Worm (Caenorhabditis elegans) whole organism, late embryonic: ENCODE results near the gene T05A8.6.

Source experiments
- C08G9.2 ChIP-seq: sonication (generic microtip); optimal IDR thresholded peaks from 2 replicates; lab custom pipeline; 2016; ENCODE audit warnings: mild to moderate bottlenecking, missing genetic modification characterization, moderate library complexity, missing compliant biosample characterization
- F13H6.1 ChIP-seq: sonication (generic microtip); optimal IDR thresholded peaks from 2 replicates; lab custom pipeline; 2016; ENCODE audit warnings: missing genetic modification characterization, missing compliant biosample characterization
- K02D7.2 ChIP-seq: sonication (generic microtip); optimal IDR thresholded peaks from 2 replicates; lab custom pipeline; 2017; ENCODE audit warnings: mild to moderate bottlenecking, missing genetic modification characterization, missing compliant biosample characterization
- K09A11.1 ChIP-seq: sonication (generic microtip); optimal IDR thresholded peaks from 2 replicates; lab custom pipeline; 2017; ENCODE audit warnings: antibody characterized with exemption, mild to moderate bottlenecking, missing genetic modification characterization, missing compliant biosample characterization; ENCODE audit not compliant: insufficient read depth
- T23F11.4 ChIP-seq: fragments of 200-800 bp; sonication (Bioruptor generic); optimal IDR thresholded peaks from 2 replicates; lab custom pipeline; 2018; ENCODE audit warnings: mild to moderate bottlenecking, missing genetic modification characterization, missing compliant biosample characterization
- Y22D7AL.16 ChIP-seq: sonication (generic microtip); optimal IDR thresholded peaks from 2 replicates; lab custom pipeline; 2016; ENCODE audit warnings: missing genetic modification characterization, missing compliant biosample characterization
- ama-1 ChIP-seq: fragments of 150-350 bp; optimal IDR thresholded peaks from 2 replicates; lab custom pipeline; 2014
- ceh-14 ChIP-seq: sonication (generic microtip); optimal IDR thresholded peaks from 2 replicates; lab custom pipeline; 2016; ENCODE audit warnings: missing genotype, missing genetic modification characterization, missing compliant biosample characterization
- ceh-18 ChIP-seq: sonication (generic microtip); optimal IDR thresholded peaks from 2 replicates; lab custom pipeline; 2016; ENCODE audit warnings: missing genetic modification characterization, missing compliant biosample characterization
- ceh-19 ChIP-seq: fragments of 200-800 bp; sonication (Bioruptor generic); optimal IDR thresholded peaks from 2 replicates; lab custom pipeline; 2018; ENCODE audit warnings: mild to moderate bottlenecking, missing genetic modification characterization, missing compliant biosample characterization
- ceh-22 ChIP-seq: sonication (generic microtip); optimal IDR thresholded peaks from 2 replicates; lab custom pipeline; 2017; ENCODE audit warnings: missing biosample characterization, missing genetic modification characterization
- ceh-30 ChIP-seq: fragments of 150-350 bp; optimal IDR thresholded peaks from 2 replicates; lab custom pipeline; 2014; ENCODE audit warnings: missing biosample characterization, missing genetic modification characterization
- ceh-31 ChIP-seq: sonication (generic microtip); optimal IDR thresholded peaks from 2 replicates; lab custom pipeline; 2016; ENCODE audit warnings: missing genetic modification characterization, missing compliant biosample characterization
- ceh-34 ChIP-seq: sonication (generic microtip); optimal IDR thresholded peaks from 2 replicates; lab custom pipeline; 2016; ENCODE audit warnings: mild to moderate bottlenecking, missing genetic modification characterization, missing compliant biosample characterization
- che-1 ChIP-seq: sonication (generic microtip); optimal IDR thresholded peaks from 2 replicates; lab custom pipeline; 2016; ENCODE audit warnings: mild to moderate bottlenecking, missing genetic modification characterization, missing compliant biosample characterization
- dve-1 ChIP-seq: sonication (generic microtip); optimal IDR thresholded peaks from 2 replicates; lab custom pipeline; 2017; ENCODE audit warnings: antibody characterized with exemption, mild to moderate bottlenecking, missing genetic modification characterization, missing compliant biosample characterization
- elt-2 ChIP-seq: sonication (generic microtip); optimal IDR thresholded peaks from 2 replicates; lab custom pipeline; 2016; ENCODE audit warnings: missing genetic modification reagents, missing genetic modification characterization, missing compliant biosample characterization
- elt-4 ChIP-seq: sonication (generic microtip); optimal IDR thresholded peaks from 2 replicates; lab custom pipeline; 2016; ENCODE audit warnings: missing genetic modification characterization, missing compliant biosample characterization
- fkh-10 ChIP-seq: fragments of 150-350 bp; optimal IDR thresholded peaks from 2 replicates; lab custom pipeline; 2014; ENCODE audit warnings: missing biosample characterization, missing genetic modification reagents, missing genetic modification characterization
- gmeb-2 ChIP-seq: sonication (generic microtip); optimal IDR thresholded peaks from 2 replicates; lab custom pipeline; 2016; ENCODE audit warnings: missing genetic modification characterization, inconsistent platforms, missing compliant biosample characterization
- hlh-15 ChIP-seq: sonication (generic microtip); optimal IDR thresholded peaks from 2 replicates; lab custom pipeline; 2016; ENCODE audit warnings: missing genetic modification characterization, missing compliant biosample characterization
- hlh-30 ChIP-seq: sonication (generic microtip); optimal IDR thresholded peaks from 2 replicates; lab custom pipeline; 2017; ENCODE audit warnings: antibody characterized with exemption, missing genetic modification characterization, missing compliant biosample characterization; ENCODE audit not compliant: insufficient read depth
- lim-6 ChIP-seq: sonication (generic microtip); optimal IDR thresholded peaks from 2 replicates; lab custom pipeline; 2016; ENCODE audit warnings: missing genetic modification characterization, missing compliant biosample characterization
- madf-2 ChIP-seq: sonication (generic microtip); optimal IDR thresholded peaks from 2 replicates; lab custom pipeline; 2017; ENCODE audit warnings: missing genetic modification characterization, missing compliant biosample characterization
- mec-3 ChIP-seq: sonication (generic microtip); optimal IDR thresholded peaks from 2 replicates; lab custom pipeline; 2016; ENCODE audit warnings: borderline replicate concordance, missing genetic modification characterization, missing compliant biosample characterization
- nfya-1 ChIP-seq: sonication (generic microtip); optimal IDR thresholded peaks from 2 replicates; lab custom pipeline; 2017; ENCODE audit warnings: missing genetic modification characterization, mild to moderate bottlenecking, missing compliant biosample characterization, antibody characterized with exemption, moderate library complexity
- nhr-11 ChIP-seq: fragments of 150-350 bp; optimal IDR thresholded peaks from 2 replicates; lab custom pipeline; 2014; ENCODE audit warnings: missing biosample characterization, missing genetic modification characterization
- npax-4 ChIP-seq: sonication (generic microtip); optimal IDR thresholded peaks from 2 replicates; lab custom pipeline; 2016; ENCODE audit warnings: missing genetic modification characterization, missing compliant biosample characterization
- pag-3 ChIP-seq: sonication (generic microtip); optimal IDR thresholded peaks from 2 replicates; lab custom pipeline; 2016; ENCODE audit warnings: missing compliant biosample characterization, missing genetic modification characterization, borderline replicate concordance
- pha-2 ChIP-seq: sonication (generic microtip); optimal IDR thresholded peaks from 2 replicates; lab custom pipeline; 2017; ENCODE audit warnings: mild to moderate bottlenecking, missing genetic modification characterization, missing compliant biosample characterization
- pros-1 ChIP-seq: fragments of 150-350 bp; optimal IDR thresholded peaks from 2 replicates; lab custom pipeline; 2014; ENCODE audit warnings: missing biosample characterization, missing genetic modification reagents, missing genetic modification characterization
- ref-2 ChIP-seq: sonication (generic microtip); optimal IDR thresholded peaks from 2 replicates; lab custom pipeline; 2016; ENCODE audit warnings: missing genetic modification characterization, missing compliant biosample characterization
- rnt-1 ChIP-seq: sonication (generic microtip); optimal IDR thresholded peaks from 2 replicates; lab custom pipeline; 2016; ENCODE audit warnings: missing genetic modification characterization, missing compliant biosample characterization
- tbx-2 ChIP-seq: sonication (generic microtip); optimal IDR thresholded peaks from 2 replicates; lab custom pipeline; 2016; ENCODE audit warnings: missing genetic modification characterization, missing compliant biosample characterization
- unc-3 ChIP-seq, 2 experiments: fragments of 200-800 bp in 1 of 2; sonication (Bioruptor generic) in 1 of 2; sonication (generic microtip) in 1 of 2; conservative IDR thresholded peaks in 1 of 2; optimal IDR thresholded peaks in 1 of 2; 2 replicates each; pipeline versions ENCODE4 v1.3.6 to Lab custom; 2016 to 2022; ENCODE audit warnings: missing compliant biosample characterization in 2 of 2, missing genetic modification characterization in 2 of 2, missing genetic modification reagents in 1 of 2
- unc-42 ChIP-seq: sonication (generic microtip); optimal IDR thresholded peaks from 2 replicates; lab custom pipeline; 2016; ENCODE audit warnings: missing genotype, missing genetic modification characterization, missing compliant biosample characterization
- zip-5 ChIP-seq: sonication (generic microtip); optimal IDR thresholded peaks from 2 replicates; lab custom pipeline; 2016; ENCODE audit warnings: missing genetic modification characterization, missing compliant biosample characterization
- ztf-16 ChIP-seq: sonication (generic microtip); optimal IDR thresholded peaks from 2 replicates; lab custom pipeline; 2017; ENCODE audit warnings: missing genetic modification characterization, missing compliant biosample characterization

T05A8.6 gene

DNA sequence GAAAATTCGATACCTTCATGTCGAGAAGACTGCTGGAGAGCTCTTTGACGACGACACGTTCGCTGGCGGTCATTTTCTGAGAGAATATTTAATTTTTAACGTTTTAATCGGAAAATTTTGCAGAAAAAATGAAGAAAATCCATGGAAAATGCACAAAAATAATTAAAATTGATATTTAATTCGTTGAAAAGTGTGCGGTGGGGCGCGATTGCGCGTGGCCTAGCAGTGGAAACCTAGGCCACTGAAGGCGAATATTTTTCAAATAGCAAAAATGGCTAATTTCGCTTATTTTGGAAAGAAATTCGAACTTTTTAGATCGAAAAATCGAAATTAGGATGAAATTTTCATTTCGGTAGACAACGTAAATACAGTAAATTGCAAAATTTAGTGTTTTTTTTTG is 13.0 kb upstream of the T05A8.6 start, which contains the start of gene F29A7.6 (continued):
- TF ChIP-seq ama-1 (lab: Kevin White, UChicago) = no peak
- TF ChIP-seq F13H6.1 (tag; lab: Kevin White, UChicago) = peak; percentile 2
- peak; percentile 17 for TF ChIP-seq lim-6 (tag; lab: Kevin White, UChicago)
- TF ChIP-seq nfya-1 = peak; percentile 24
- no peak for TF ChIP-seq elt-4 (tag; lab: Kevin White, UChicago)
- TF ChIP-seq C08G9.2 (tag; lab: Kevin White, UChicago) = peak; percentile 81
- TF ChIP-seq pros-1 (tag; lab: Kevin White, UChicago) = no peak
- TF ChIP-seq ceh-14 = peak; percentile 69
- no peak for TF ChIP-seq npax-4
- no peak for TF ChIP-seq hlh-15 (tag; lab: Kevin White, UChicago)
- peak; percentile 81 for TF ChIP-seq unc-42 (tag; lab: Kevin White, UChicago)
- no peak for TF ChIP-seq rnt-1
- no peak for TF ChIP-seq K09A11.1 (tag; lab: Kevin White, UChicago)
- no peak for TF ChIP-seq unc-3 (GFP tag; conservative IDR thresholded peaks at IDR 0.05; lab: Robert Waterston, UW)
- no peak for TF ChIP-seq unc-3 (tag; optimal IDR thresholded peaks at IDR 0.05; lab: Kevin White, UChicago)
- TF ChIP-seq ceh-19 = no peak
- TF ChIP-seq mec-3 (tag; lab: Kevin White, UChicago) = no peak
- TF ChIP-seq ceh-22 = no peak
- no peak for TF ChIP-seq dve-1 (tag; lab: Kevin White, UChicago)
- no peak for TF ChIP-seq T23F11.4 (GFP tag; lab: Kevin White, UChicago)
- no peak for TF ChIP-seq K02D7.2 (tag; lab: Kevin White, UChicago)

DNA sequence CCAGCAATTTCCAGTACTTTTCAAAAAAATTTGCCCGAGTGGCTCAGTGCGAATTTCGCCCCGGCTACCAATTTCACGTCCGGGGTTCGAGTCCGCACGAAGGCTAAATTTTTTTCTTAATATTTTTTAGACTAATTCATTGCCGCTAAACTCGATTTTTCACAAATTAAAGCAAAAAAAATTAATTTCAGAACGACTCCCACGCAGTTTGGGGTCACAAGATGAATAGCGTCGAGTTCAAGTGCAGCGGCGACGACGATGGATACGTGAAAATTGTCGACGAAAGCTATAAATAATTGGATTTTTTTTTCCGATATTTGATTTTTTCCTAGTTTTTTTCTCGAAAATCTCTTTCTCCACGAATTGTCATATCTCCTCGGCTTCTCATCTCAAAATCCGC is 11.8 kb upstream of the T05A8.6 start:
- TF ChIP-seq nhr-11 (no peak), ceh-34 (tag; lab: Kevin White, UChicago) (no peak), ztf-16 (tag; lab: Kevin White, UChicago) (no peak), ceh-22 (no peak), dve-1 (tag; lab: Kevin White, UChicago) (no peak), K02D7.2 (tag; lab: Kevin White, UChicago) (no peak), che-1 (no peak), npax-4 (no peak), F13H6.1 (tag; lab: Kevin White, UChicago) (no peak), pha-2 (no peak), madf-2 (tag; lab: Kevin White, UChicago) (no peak), zip-5 (no peak), ref-2 (tag; lab: Kevin White, UChicago) (no peak), hlh-15 (tag; lab: Kevin White, UChicago) (no peak), hlh-30 (tag; lab: Kevin White, UChicago) (no peak), C08G9.2 (tag; lab: Kevin White, UChicago) (no peak), ceh-30 (tag; lab: Kevin White, UChicago) (no peak), elt-2 (tag; lab: Kevin White, UChicago) (no peak)

ce11 chrII:2749595-2750048 is 10.1 kb upstream of the T05A8.6 start, which contains the start of gene F29A7.4:
Gene F29A7.4 (plus strand): TSS chrII:2749998.
- TF ChIP-seq ceh-22 (no peak), che-1 (no peak), hlh-30 (tag; lab: Kevin White, UChicago) (no peak), Y22D7AL.16 (no peak), npax-4 (no peak), fkh-10 (GFP tag; lab: Kevin White, UChicago) (no peak), elt-2 (tag; lab: Kevin White, UChicago) (peak; percentile 66), zip-5 (no peak), unc-42 (tag; lab: Kevin White, UChicago) (no peak)

DNA sequence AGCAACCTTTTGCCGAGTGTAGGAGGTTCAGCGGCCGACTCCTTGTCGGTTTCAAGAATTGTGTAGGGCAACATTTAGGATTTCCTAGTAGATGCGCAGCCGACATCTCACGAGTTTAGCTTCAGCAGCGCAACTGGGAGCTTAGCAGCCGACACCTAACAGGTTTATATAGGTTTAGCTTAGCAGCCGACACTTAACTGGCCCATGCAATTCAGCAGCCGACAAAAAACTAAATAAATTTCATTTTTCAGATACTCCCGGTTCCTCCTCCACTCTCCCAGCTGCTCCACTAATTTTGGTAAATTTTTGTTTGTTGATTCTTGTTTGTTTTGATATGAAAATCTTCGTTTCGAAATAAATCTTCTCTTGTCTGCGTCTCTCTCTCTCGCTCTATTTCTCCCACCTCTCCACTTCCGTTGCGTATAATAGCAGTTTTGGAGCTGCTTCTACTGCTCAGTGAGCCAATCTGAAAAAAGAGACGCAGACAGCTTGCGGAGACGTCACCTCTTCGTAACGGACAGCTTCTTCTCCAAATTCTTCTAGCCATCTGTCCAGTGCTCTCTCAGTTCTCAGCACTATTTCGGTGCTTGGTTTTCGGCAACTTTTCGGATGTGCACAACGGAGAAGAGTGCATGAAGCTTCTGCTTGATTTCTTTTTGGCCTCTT is 8.6 kb upstream of the T05A8.6 start:
- TF ChIP-seq unc-42 (tag; lab: Kevin White, UChicago) = peak; percentile 71
- peak; percentile 82 for TF ChIP-seq ceh-31 (tag; lab: Kevin White, UChicago)
- peak; percentile 47 for TF ChIP-seq ceh-14
- TF ChIP-seq ceh-18 (tag; lab: Kevin White, UChicago) = peak; percentile 41
- peak; percentile 44 for TF ChIP-seq nfya-1
- peak; percentile 53 for TF ChIP-seq tbx-2
- TF ChIP-seq gmeb-2 (tag; lab: Kevin White, UChicago) = no peak
- no peak for TF ChIP-seq nhr-11
- peak; percentile 20 for TF ChIP-seq pag-3
